Worm (Caenorhabditis elegans) whole organism, early embryonic: ENCODE data around the gene E02H4.2.
A peak's percentile ranks its signal among the peaks of the same experiment; 100 is the strongest.

Source experiments
- B0310.2 ChIP-seq: sonication (generic microtip); optimal IDR thresholded peaks from 2 replicates; lab custom pipeline; 2016; ENCODE audit warnings: mild to moderate bottlenecking, missing genetic modification characterization, missing compliant biosample characterization
- F13C5.2 ChIP-seq: sonication (generic microtip); optimal IDR thresholded peaks from 2 replicates; lab custom pipeline; 2017; ENCODE audit warnings: mild to moderate bottlenecking, missing genetic modification characterization, inconsistent platforms, missing compliant biosample characterization
- aly-1 ChIP-seq: sonication (generic microtip); optimal IDR thresholded peaks from 2 replicates; lab custom pipeline; 2016; ENCODE audit warnings: missing genetic modification characterization, missing compliant biosample characterization
- ama-1 ChIP-seq: fragments of 150-350 bp; optimal IDR thresholded peaks from 2 replicates; lab custom pipeline; 2014
- ceh-13 ChIP-seq: fragments of 200-800 bp; sonication (Bioruptor generic); optimal IDR thresholded peaks from 2 replicates; lab custom pipeline; 2018; ENCODE audit warnings: mild to moderate bottlenecking, missing genetic modification characterization, missing compliant biosample characterization
- ceh-36 ChIP-seq: sonication (generic microtip); optimal IDR thresholded peaks from 2 replicates; lab custom pipeline; 2016; ENCODE audit warnings: missing genetic modification characterization, inconsistent platforms, missing compliant biosample characterization
- ets-7 ChIP-seq: sonication (generic microtip); optimal IDR thresholded peaks from 2 replicates; lab custom pipeline; 2016; ENCODE audit warnings: missing genotype, missing genetic modification characterization, missing compliant biosample characterization
- flt-1 ChIP-seq: fragments of 200-800 bp; sonication (Bioruptor generic); IDR thresholded peaks from 2 replicates; pipeline ENCODE4 v1.3.6; 2022; ENCODE audit warnings: missing genetic modification characterization, missing compliant biosample characterization
- hmbx-1 ChIP-seq: sonication (generic microtip); optimal IDR thresholded peaks from 2 replicates; lab custom pipeline; 2016; ENCODE audit warnings: mild to moderate bottlenecking, missing genetic modification characterization, missing compliant biosample characterization
- hmg-4 ChIP-seq: fragments of 200-800 bp; sonication (Bioruptor generic); optimal IDR thresholded peaks from 2 replicates; lab custom pipeline; 2018; ENCODE audit warnings: mild to moderate bottlenecking, missing genetic modification characterization, missing compliant biosample characterization
- hnd-1 ChIP-seq: sonication (generic microtip); optimal IDR thresholded peaks from 2 replicates; lab custom pipeline; 2016; ENCODE audit warnings: missing genetic modification characterization, missing compliant biosample characterization
- pes-1 ChIP-seq: fragments of 200-800 bp; sonication (Bioruptor generic); IDR thresholded peaks from 2 replicates; pipeline ENCODE4 v1.3.6; 2022; ENCODE audit warnings: missing genetic modification reagents, missing genetic modification characterization, missing compliant biosample characterization
- scrt-1 ChIP-seq: fragments of 200-800 bp; sonication (Bioruptor generic); IDR thresholded peaks from 2 replicates; pipeline ENCODE4 v1.3.6; 2022; ENCODE audit warnings: missing genetic modification characterization, missing compliant biosample characterization
- sea-1 ChIP-seq: fragments of 200-800 bp; sonication (Bioruptor generic); conservative IDR thresholded peaks from 2 replicates; pipeline ENCODE4 v1.3.6; 2022; ENCODE audit warnings: missing genetic modification characterization, missing compliant biosample characterization
- tbx-11 ChIP-seq: fragments of 200-800 bp; sonication (Bioruptor generic); IDR thresholded peaks from 2 replicates; pipeline ENCODE4 v1.3.6; 2022; ENCODE audit warnings: missing genetic modification characterization, missing compliant biosample characterization
- tbx-37 ChIP-seq: fragments of 200-800 bp; sonication (Bioruptor generic); conservative IDR thresholded peaks from 2 replicates; pipeline ENCODE4 v1.3.6; 2022; ENCODE audit warnings: missing genetic modification reagents, missing genetic modification characterization, missing compliant biosample characterization
- tra-4 ChIP-seq: sonication (generic microtip); optimal IDR thresholded peaks from 2 replicates; lab custom pipeline; 2017; ENCODE audit warnings: missing genetic modification characterization, missing compliant biosample characterization

E02H4.2 gene

DNA sequence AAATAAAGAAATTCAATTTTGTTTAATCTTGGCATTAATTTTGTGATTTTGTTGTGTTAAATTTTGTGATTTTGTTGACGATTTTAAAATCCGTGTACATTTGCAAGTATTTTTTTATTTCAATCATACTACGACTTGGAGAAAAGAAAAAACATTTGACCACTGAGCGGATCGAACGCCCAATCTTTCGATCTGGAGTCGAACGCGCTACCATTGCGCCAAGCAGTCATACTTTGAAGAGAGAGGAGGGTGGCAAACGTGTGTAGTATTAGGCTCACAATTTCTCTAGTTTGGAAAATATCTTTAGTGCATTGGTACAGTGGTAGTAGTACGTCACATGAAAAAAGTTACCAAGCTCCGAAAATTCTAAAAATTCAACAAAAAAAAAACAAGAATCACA, 52.7 kb downstream of the E02H4.2 start:
- TF ChIP-seq tbx-37 (GFP tag; lab: Robert Waterston, UW) = no peak
- peak; percentile 79 for TF ChIP-seq pes-1 (GFP tag; lab: Robert Waterston, UW)
- TF ChIP-seq B0310.2 (tag; lab: Kevin White, UChicago) = no peak
- no peak for TF ChIP-seq hmg-4 (GFP tag; lab: Kevin White, UChicago)
- TF ChIP-seq scrt-1 (GFP tag; lab: Robert Waterston, UW) = 0 out of 2 replicates have a peak, but pooled peaks have one; percentile 49
- TF ChIP-seq sea-1 = peak; percentile 72; the same call in 1 of the 2 replicates
- no peak for TF ChIP-seq hmbx-1 (tag; lab: Kevin White, UChicago)
- peak; percentile 61 for TF ChIP-seq aly-1 (tag; lab: Kevin White, UChicago)
- peak; percentile 59 for TF ChIP-seq ceh-36 (tag; lab: Kevin White, UChicago)
- TF ChIP-seq hnd-1 (tag; lab: Kevin White, UChicago) = peak; percentile 29
- TF ChIP-seq tbx-11 (GFP tag; lab: Robert Waterston, UW) = peak; percentile 38; the same call in 1 of the 2 replicates
- TF ChIP-seq F13C5.2 (tag; lab: Kevin White, UChicago) = no peak
- no peak for TF ChIP-seq ceh-13
- peak; percentile 49; the same call in 1 of the 2 replicates for TF ChIP-seq flt-1 (GFP tag; lab: Robert Waterston, UW)
- TF ChIP-seq tra-4 = no peak
- TF ChIP-seq ets-7 (tag; lab: Kevin White, UChicago) = no peak
- TF ChIP-seq ama-1 (lab: Kevin White, UChicago) = no peak
